Worm (Caenorhabditis elegans) whole organism, L4 larva: Measurements from ENCODE around the gene nhr-128.
A peak's percentile ranks its signal among the peaks of the same experiment; 100 is the strongest.

Source experiments
- D1046.2 ChIP-seq: fragments of 200-800 bp; sonication (Bioruptor generic); IDR thresholded peaks from 2 replicates; pipeline ENCODE4 v1.3.6; 2022; ENCODE audit warnings: missing genetic modification characterization, missing compliant biosample characterization
- F10B5.3 ChIP-seq: sonication (generic microtip); optimal IDR thresholded peaks from 2 replicates; lab custom pipeline; 2016; ENCODE audit warnings: mild to moderate bottlenecking, missing genetic modification characterization, missing compliant biosample characterization
- F44E2.7 ChIP-seq: fragments of 200-800 bp; sonication (Bioruptor generic); IDR thresholded peaks from 2 replicates; pipeline ENCODE4 v2.1.2; 2022; ENCODE audit warnings: missing genetic modification characterization, missing compliant biosample characterization
- ZK546.5 ChIP-seq, 2 experiments: sonication (generic microtip); optimal IDR thresholded peaks; 2 replicates each; lab custom pipeline; 2017; ENCODE audit warnings: missing biosample characterization in 2 of 2, missing genetic modification characterization in 2 of 2
- aly-2 ChIP-seq: sonication (generic microtip); optimal IDR thresholded peaks from 2 replicates; lab custom pipeline; 2018; ENCODE audit warnings: missing biosample characterization, missing genetic modification characterization
- ceh-28 ChIP-seq: fragments of 150-350 bp; optimal IDR thresholded peaks from 2 replicates; lab custom pipeline; 2014; ENCODE audit warnings: missing biosample characterization, missing genetic modification reagents, missing genetic modification characterization
- ceh-32 ChIP-seq: sonication (generic microtip); optimal IDR thresholded peaks from 2 replicates; lab custom pipeline; 2016; ENCODE audit warnings: mild to moderate bottlenecking, missing genetic modification characterization, missing compliant biosample characterization; ENCODE audit not compliant: poor library complexity
- ces-1 ChIP-seq: fragments of 150-350 bp; sonication (generic microtip); optimal IDR thresholded peaks from 4 replicates; lab custom pipeline; 2014; ENCODE audit warnings: missing biosample characterization, missing genetic modification reagents, missing genetic modification characterization
- daf-16 ChIP-seq, 3 experiments: sonication (generic microtip); optimal IDR thresholded peaks; 2 replicates each; lab custom pipeline; 2016 to 2017; ENCODE audit warnings: missing genetic modification characterization in 3 of 3, missing genetic modification reagents in 3 of 3, mild to moderate bottlenecking in 2 of 3, missing compliant biosample characterization in 2 of 3, missing biosample characterization in 1 of 3, moderate library complexity in 1 of 3
- daf-19 ChIP-seq: fragments of 200-800 bp; sonication (Bioruptor generic); conservative IDR thresholded peaks from 2 replicates; pipeline ENCODE4 v1.3.6; 2022; ENCODE audit warnings: missing genetic modification characterization, missing compliant biosample characterization
- dmd-6 ChIP-seq: fragments of 200-800 bp; sonication (Bioruptor generic); IDR thresholded peaks from 2 replicates; pipeline ENCODE4 v1.3.6; 2022; ENCODE audit warnings: missing genetic modification reagents, missing genetic modification characterization, missing compliant biosample characterization
- dve-1 ChIP-seq: sonication (generic microtip); optimal IDR thresholded peaks from 2 replicates; lab custom pipeline; 2017; ENCODE audit warnings: antibody characterized with exemption, mild to moderate bottlenecking, missing genetic modification characterization, missing compliant biosample characterization; ENCODE audit not compliant: insufficient read depth
- hlh-11 ChIP-seq: fragments of 200-800 bp; sonication (Bioruptor generic); optimal IDR thresholded peaks from 2 replicates; lab custom pipeline; 2018; ENCODE audit warnings: mild to moderate bottlenecking, missing genetic modification characterization, missing compliant biosample characterization
- hlh-30 ChIP-seq: sonication (generic microtip); optimal IDR thresholded peaks from 2 replicates; lab custom pipeline; 2017; ENCODE audit warnings: antibody characterized with exemption, mild to moderate bottlenecking, missing genetic modification characterization, missing compliant biosample characterization; ENCODE audit not compliant: insufficient read depth
- lim-7 ChIP-seq: fragments of 200-800 bp; sonication (Bioruptor generic); IDR thresholded peaks from 2 replicates; pipeline ENCODE4 v1.3.6; 2022; ENCODE audit warnings: missing genetic modification characterization, missing compliant biosample characterization
- lin-38 ChIP-seq: fragments of 200-800 bp; sonication (Bioruptor generic); IDR thresholded peaks from 2 replicates; pipeline ENCODE4 v1.3.6; 2022; ENCODE audit warnings: missing genetic modification reagents, missing genetic modification characterization, missing compliant biosample characterization
- madf-5 ChIP-seq, 2 experiments: fragments of 200-800 bp; sonication (Bioruptor generic); IDR thresholded peaks; 2 replicates each; pipeline ENCODE4 v1.3.6; 2022; ENCODE audit warnings: missing compliant biosample characterization in 2 of 2, missing genetic modification characterization in 2 of 2
- madf-9 ChIP-seq: fragments of 200-800 bp; sonication (Bioruptor generic); conservative IDR thresholded peaks from 2 replicates; pipeline ENCODE4 v1.3.6; 2022; ENCODE audit warnings: missing genetic modification reagents, missing genetic modification characterization, missing compliant biosample characterization
- mep-1 ChIP-seq: fragments of 150-350 bp; sonication (generic microtip); optimal IDR thresholded peaks from 3 replicates; lab custom pipeline; 2014; ENCODE audit warnings: missing biosample characterization, missing genetic modification characterization
- mes-2 ChIP-seq: sonication (generic microtip); optimal IDR thresholded peaks from 2 replicates; lab custom pipeline; 2016; ENCODE audit warnings: missing genotype, mild to moderate bottlenecking, missing genetic modification characterization, missing compliant biosample characterization; ENCODE audit not compliant: poor library complexity, severe bottlenecking
- nhr-28 ChIP-seq: fragments of 150-350 bp; optimal IDR thresholded peaks from 2 replicates; lab custom pipeline; 2014; ENCODE audit warnings: missing biosample characterization, missing genetic modification characterization
- nhr-48 ChIP-seq: sonication (generic microtip); optimal IDR thresholded peaks from 2 replicates; lab custom pipeline; 2016; ENCODE audit warnings: mild to moderate bottlenecking, missing genetic modification characterization, missing compliant biosample characterization
- pqm-1 ChIP-seq: sonication (generic microtip); optimal IDR thresholded peaks from 2 replicates; lab custom pipeline; 2017; ENCODE audit warnings: missing biosample characterization, missing genetic modification characterization
- rbr-2 ChIP-seq: sonication (generic microtip); optimal IDR thresholded peaks from 2 replicates; lab custom pipeline; 2016; ENCODE audit warnings: missing genotype, missing genetic modification characterization, missing compliant biosample characterization
- saeg-2 ChIP-seq: fragments of 200-800 bp; sonication (Bioruptor generic); IDR thresholded peaks from 2 replicates; pipeline ENCODE4 v1.3.6; 2022; ENCODE audit warnings: missing genetic modification reagents, missing genetic modification characterization, missing compliant biosample characterization
- set-16 ChIP-seq: fragments of 200-800 bp; sonication (Bioruptor generic); IDR thresholded peaks from 2 replicates; pipeline ENCODE4 v1.3.6; 2022; ENCODE audit warnings: missing genetic modification reagents, missing genetic modification characterization, missing compliant biosample characterization
- skn-1 ChIP-seq: fragments of 150-350 bp; optimal IDR thresholded peaks from 2 replicates; lab custom pipeline; 2014; ENCODE audit warnings: missing biosample characterization, missing genetic modification characterization
- snpc-4 ChIP-seq: fragments of 150-350 bp; optimal IDR thresholded peaks from 2 replicates; lab custom pipeline; 2014; ENCODE audit warnings: missing biosample characterization, missing genetic modification characterization
- spr-1 ChIP-seq: sonication (generic microtip); optimal IDR thresholded peaks from 2 replicates; lab custom pipeline; 2016; ENCODE audit warnings: mild to moderate bottlenecking, missing genetic modification characterization, missing compliant biosample characterization
- unc-62 ChIP-seq, 3 experiments: fragments of 150-350 bp in 1 of 3; sonication (generic microtip); optimal IDR thresholded peaks in 2 of 3; peaks in 1 of 3; 1 replicate in 1 of 3; 2 replicates in 2 of 3; lab custom pipeline; 2014 to 2017; ENCODE audit warnings: missing biosample characterization in 3 of 3, missing genetic modification characterization in 3 of 3, missing genetic modification reagents in 3 of 3, missing genotype in 1 of 3
- zip-11 ChIP-seq: fragments of 200-800 bp; sonication (Bioruptor generic); IDR thresholded peaks from 2 replicates; pipeline ENCODE4 v1.3.6; 2022; ENCODE audit warnings: missing genetic modification characterization, missing compliant biosample characterization

The nhr-128 gene

DNA sequence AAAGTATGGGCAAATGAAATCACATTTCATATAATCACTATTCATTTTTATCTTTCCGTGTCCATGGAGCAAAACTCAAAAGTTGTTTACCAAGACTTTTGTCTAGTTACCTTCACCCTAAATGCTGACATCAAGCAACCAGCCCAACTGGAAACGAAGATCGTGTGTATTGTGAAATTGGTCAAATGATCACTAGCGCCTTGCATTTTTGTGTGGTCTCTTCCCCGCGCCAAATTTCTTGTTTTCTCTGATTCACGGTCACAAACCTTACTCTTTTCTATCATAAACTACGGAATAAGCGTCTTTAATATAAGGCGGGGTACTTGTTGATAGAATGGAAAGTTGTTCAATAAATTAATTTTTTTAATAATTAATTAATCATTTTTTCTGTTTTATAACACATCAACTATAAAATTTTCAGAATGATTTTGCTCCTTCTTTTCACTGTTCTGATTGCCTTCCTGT lies 28.3 kb downstream of the nhr-128 start, which contains the start of gene cyp-33C7 (continued):
- no peak for TF ChIP-seq ceh-28
- TF ChIP-seq, all 104 proteins: peak for 21

DNA sequence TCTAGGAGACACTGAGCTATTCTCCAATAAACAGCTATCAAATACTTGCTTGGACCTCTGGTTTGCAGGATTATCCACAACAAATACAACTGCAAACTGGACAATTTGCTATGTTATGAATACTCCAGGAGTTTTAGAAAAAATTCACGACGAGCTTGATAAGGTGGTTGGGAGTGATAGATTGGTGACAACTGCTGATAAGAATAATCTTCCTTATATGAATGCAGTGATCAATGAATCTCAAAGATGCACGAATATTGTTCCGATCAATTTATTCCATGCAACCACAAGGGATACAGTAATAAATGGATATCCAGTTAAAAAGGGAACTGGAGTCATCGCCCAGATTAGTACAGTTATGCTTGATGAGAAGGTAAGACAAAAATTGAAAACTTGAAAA lies 29.9 kb downstream of the nhr-128 start:
- TF ChIP-seq ceh-28 (no peak), daf-16 (GFP tag; optimal IDR thresholded peaks at IDR 0.05; lab: Kevin White, UChicago) (no peak), daf-16 (tag; optimal IDR thresholded peaks at IDR 0.05; lab: Kevin White, UChicago) (peak; percentile 19), saeg-2 (GFP tag; lab: Robert Waterston, UW) (no peak), skn-1 (tag; lab: Kevin White, UChicago) (no peak), ZK546.5 (tag; optimal IDR thresholded peaks at IDR 0.05; lab: Kevin White, UChicago) (no peak), pqm-1 (tag; lab: Kevin White, UChicago) (peak; percentile 7), aly-2 (tag; lab: Kevin White, UChicago) (no peak), dmd-6 (GFP tag; lab: Robert Waterston, UW) (peak; percentile 73), dve-1 (tag; lab: Kevin White, UChicago) (peak; percentile 8)

DNA sequence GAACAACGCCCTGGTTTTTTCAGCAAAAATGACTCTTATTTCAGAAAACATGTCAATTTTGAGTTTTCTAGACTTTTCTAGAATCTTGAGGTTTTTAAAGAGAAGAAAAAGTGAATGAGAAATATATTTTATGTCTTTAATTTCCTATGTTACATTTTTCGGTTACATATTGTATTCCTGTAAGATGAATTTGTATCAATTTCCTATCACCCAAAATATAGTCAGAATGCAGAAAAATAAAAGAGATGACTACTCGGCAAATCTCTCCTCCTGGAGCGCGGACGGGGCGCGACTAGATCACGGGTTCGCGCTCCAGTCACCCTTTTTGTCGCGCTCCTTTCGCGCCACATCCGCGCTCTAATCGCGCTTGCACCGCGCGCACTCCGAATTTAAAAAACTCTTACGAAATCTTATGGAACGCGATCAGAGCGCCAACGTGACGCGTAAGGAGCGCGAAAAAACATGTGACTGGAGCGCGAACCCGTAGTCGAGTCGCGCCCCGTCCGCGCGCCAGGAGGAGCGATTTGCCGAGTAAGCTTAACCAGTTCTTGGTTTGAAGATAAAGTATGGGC lies 32.8 kb downstream of the nhr-128 start, which contains the start of gene str-253:
Gene str-253 (minus strand): TSS at position 51 of the 572 bp plus-strand sequence.
- no peak for TF ChIP-seq F10B5.3
- TF ChIP-seq set-16 (GFP tag; lab: Robert Waterston, UW): peak; percentile 72
- TF ChIP-seq unc-62 (GFP tag; optimal IDR thresholded peaks at IDR 0.05 in 1 of 2; lab: Kevin White, UChicago): peak in 1 of 2 experiments; percentile 82
- no peak for TF ChIP-seq unc-62 (tag; optimal IDR thresholded peaks at IDR 0.05; lab: Kevin White, UChicago)
- TF ChIP-seq, all 104 proteins: peak for 2

DNA sequence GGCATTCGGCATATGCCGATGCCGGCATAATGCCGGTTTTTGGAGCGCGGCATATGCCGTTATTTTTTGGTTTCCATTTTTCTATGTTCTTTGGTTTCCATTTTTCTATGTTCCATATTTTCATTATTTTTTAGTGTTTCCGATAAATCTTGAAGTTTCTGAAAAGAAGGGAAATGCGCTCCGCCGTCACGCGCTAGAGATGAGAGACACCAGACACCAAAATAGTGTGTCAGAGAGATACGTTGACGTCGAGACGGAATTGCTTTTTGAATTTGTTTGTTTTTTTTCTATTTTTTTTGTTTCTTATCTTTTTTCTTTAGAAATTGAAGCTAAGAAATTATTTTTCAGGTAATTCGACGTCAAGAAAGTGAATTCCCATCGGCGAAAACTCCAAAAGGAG lies 33.3 kb downstream of the nhr-128 start, which contains the start of gene F41B5.1:
Gene F41B5.1 (plus strand): TSS at position 343 of the 400 bp plus-strand sequence.
- TF ChIP-seq lin-38 (GFP tag; lab: Robert Waterston, UW): peak; percentile 73

DNA sequence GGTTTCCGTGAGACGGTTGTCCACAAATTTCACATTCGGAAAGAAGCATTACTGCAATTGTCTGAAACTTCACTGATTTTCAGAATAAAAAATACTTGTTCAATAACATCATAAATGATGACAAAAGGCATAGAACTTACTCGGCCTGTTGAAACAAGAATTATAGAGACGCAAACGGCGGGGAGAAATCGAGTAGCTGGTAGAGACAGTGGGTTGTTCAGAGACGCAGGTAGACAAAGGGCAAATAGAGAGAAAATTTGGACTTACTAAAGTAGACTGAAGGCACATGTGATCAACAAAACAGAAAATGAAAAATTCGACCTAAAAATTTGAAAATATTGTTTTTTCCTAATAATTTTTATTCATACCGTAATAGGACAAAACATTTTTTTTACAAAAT lies 37.9 kb downstream of the nhr-128 start, which contains the start of gene nhr-182:
Gene nhr-182 (minus strand): TSS at position 178 of the 400 bp plus-strand sequence.
- TF ChIP-seq zip-11 (no peak), ceh-32 (no peak), nhr-28 (peak; percentile 25), daf-16 (GFP tag; optimal IDR thresholded peaks at IDR 0.05; lab: Kevin White, UChicago) (no peak), daf-16 (tag; optimal IDR thresholded peaks at IDR 0.05; lab: Kevin White, UChicago) (peak; percentile 66), hlh-30 (peak; percentile 60), dve-1 (tag; lab: Kevin White, UChicago) (peak; percentile 53), hlh-11 (tag; lab: Kevin White, UChicago) (peak; percentile 14), dmd-6 (GFP tag; lab: Robert Waterston, UW) (peak; percentile 18; the same call in 1 of the 2 replicates), mes-2 (tag; lab: Kevin White, UChicago) (peak; percentile 10)
- TF ChIP-seq, all 104 proteins: peak for 7

DNA sequence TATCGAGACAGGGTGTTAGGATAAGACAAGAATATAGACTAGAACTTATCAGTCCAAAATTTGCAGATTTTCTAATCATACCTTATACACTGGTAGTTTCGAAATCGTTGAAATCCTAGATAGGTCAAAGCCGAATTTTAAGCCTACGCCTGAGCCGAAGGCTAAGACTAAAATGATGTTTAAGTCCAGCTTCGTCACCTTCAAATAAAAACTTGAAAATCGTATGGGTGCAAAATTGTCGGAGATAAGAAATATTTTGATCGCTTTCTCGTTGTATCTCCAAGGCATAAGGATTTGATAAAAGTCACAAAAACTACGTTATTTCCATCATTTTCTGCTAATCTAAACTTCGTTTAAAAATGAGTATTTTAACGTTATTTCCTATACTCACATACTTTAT lies 38.8 kb downstream of the nhr-128 start, which contains the start of gene F41B5.12:
Gene F41B5.12 (plus strand): TSS at position 301 of the 400 bp plus-strand sequence.
- TF ChIP-seq snpc-4 (tag; lab: Kevin White, UChicago): no peak
- no peak for TF ChIP-seq D1046.2
- TF ChIP-seq lim-7 (GFP tag; lab: Robert Waterston, UW): no peak
- TF ChIP-seq daf-19: no peak
- TF ChIP-seq madf-5 (GFP tag; IDR thresholded peaks at IDR 0.05; lab: Robert Waterston, UW): no peak
- no peak for TF ChIP-seq rbr-2 (tag; lab: Kevin White, UChicago)
- TF ChIP-seq mep-1: no peak
- TF ChIP-seq spr-1 (tag; lab: Kevin White, UChicago): no peak
- no peak for TF ChIP-seq F44E2.7
- TF ChIP-seq ces-1 (GFP tag; lab: Kevin White, UChicago): no peak
- no peak for TF ChIP-seq madf-9 (GFP tag; lab: Robert Waterston, UW)
- no peak for TF ChIP-seq saeg-2 (GFP tag; lab: Robert Waterston, UW)
- no peak for TF ChIP-seq nhr-48
- TF ChIP-seq aly-2 (tag; lab: Kevin White, UChicago): no peak
